1 fruit fly cellular context compared by ENCODE assay signal in genomic region chr3R:18719767-18720341, dm6.
TF ChIP-seq lines count a peak whose summit lies in the region.

No protein-coding gene starts in this region.

TF ChIP-seq in whole organism, embryonic, 481 proteins besides CTCF, POLR2A, EP300 and RAD21 (continued from another document and continues in another):
- TF ChIP-seq inv (GFP tag; IDR thresholded peaks at IDR 0.05; lab: Robert Waterston, UW; ENCODE audit: partially characterized antibody) (no peak), CG15601 (tag; optimal IDR thresholded peaks at IDR 0.05; lab: Kevin White, UChicago) (peak; percentile 82), CG12942 (GFP tag; optimal IDR thresholded peaks at IDR 0.05; lab: Kevin White, UChicago) (peak; percentile 60), CG18764 (GFP tag; optimal IDR thresholded peaks at IDR 0.05; lab: Kevin White, UChicago) (peak; percentile 57), CG10959 (GFP tag; IDR thresholded peaks at IDR 0.05; lab: Robert Waterston, UW) (no peak), disco-r (GFP tag; optimal IDR thresholded peaks at IDR 0.05; lab: Kevin White, UChicago) (peak; percentile 70), Dip3 (GFP tag; optimal IDR thresholded peaks at IDR 0.05; lab: Kevin White, UChicago) (peak; percentile 79), exex (tag; optimal IDR thresholded peaks at IDR 0.05; lab: Kevin White, UChicago) (peak; percentile 66), CG16815 (GFP tag; optimal IDR thresholded peaks at IDR 0.05; lab: Kevin White, UChicago) (peak; percentile 81), NK7.1 (GFP tag; optimal IDR thresholded peaks at IDR 0.05; lab: Kevin White, UChicago) (peak; percentile 65), tll (GFP tag; optimal IDR thresholded peaks at IDR 0.05; lab: Kevin White, UChicago) (no peak), pfk (GFP tag; optimal IDR thresholded peaks at IDR 0.05; lab: Kevin White, UChicago) (no peak), gsb (GFP tag; IDR thresholded peaks at IDR 0.05; lab: Robert Waterston, UW) (0 out of 2 replicates have a peak, but pooled peaks have one; percentile 50), mld (GFP tag; IDR thresholded peaks at IDR 0.05; lab: Robert Waterston, UW; ENCODE audit: partially characterized antibody) (no peak), lmd (GFP tag; IDR thresholded peaks at IDR 0.05; lab: Robert Waterston, UW) (peak; percentile 84), pita (GFP tag; optimal IDR thresholded peaks at IDR 0.05; lab: Kevin White, UChicago) (no peak), HLH3B (GFP tag; IDR thresholded peaks at IDR 0.05; lab: Robert Waterston, UW) (peak; percentile 88), dysf (GFP tag; IDR thresholded peaks at IDR 0.05; lab: Robert Waterston, UW) (peak; percentile 87), Sry-β (GFP tag; optimal IDR thresholded peaks at IDR 0.05; lab: Kevin White, UChicago) (no peak), sisA (GFP tag; IDR thresholded peaks at IDR 0.05; lab: Robert Waterston, UW) (peak; percentile 84), trh (GFP tag; optimal IDR thresholded peaks at IDR 0.05; lab: Kevin White, UChicago) (no peak), D (optimal IDR thresholded peaks at IDR 0.05; lab: Kevin White, UChicago) (no peak), D (GFP tag; optimal IDR thresholded peaks at IDR 0.05; lab: Kevin White, UChicago) (peak; percentile 81), H2.0 (GFP tag; IDR thresholded peaks at IDR 0.05; lab: Robert Waterston, UW) (peak; percentile 73), bbx (GFP tag; IDR thresholded peaks at IDR 0.05; lab: Robert Waterston, UW; ENCODE audit: partially characterized antibody) (no peak), CG14050 (GFP tag; IDR thresholded peaks at IDR 0.05; lab: Robert Waterston, UW) (peak; percentile 61), slou (GFP tag; optimal IDR thresholded peaks at IDR 0.05; lab: Kevin White, UChicago) (peak; percentile 83), ERR (GFP tag; optimal IDR thresholded peaks at IDR 0.05; lab: Kevin White, UChicago) (peak; percentile 74), CG11085 (GFP tag; IDR thresholded peaks at IDR 0.05; lab: Robert Waterston, UW) (peak; percentile 66), CHES-1-like (GFP tag; optimal IDR thresholded peaks at IDR 0.05; lab: Kevin White, UChicago) (peak; percentile 82), CG2120 (GFP tag; optimal IDR thresholded peaks at IDR 0.05; lab: Kevin White, UChicago) (peak; percentile 93), sug (tag; optimal IDR thresholded peaks at IDR 0.05; lab: Kevin White, UChicago) (peak; percentile 87), mam (GFP tag; optimal IDR thresholded peaks at IDR 0.05; lab: Kevin White, UChicago) (peak; percentile 88), run (tag; optimal IDR thresholded peaks at IDR 0.05; lab: Kevin White, UChicago) (peak; percentile 87), stwl (tag; optimal IDR thresholded peaks at IDR 0.05; lab: Kevin White, UChicago) (no peak), emc (GFP tag; optimal IDR thresholded peaks at IDR 0.05; lab: Kevin White, UChicago) (no peak), CG12071 (GFP tag; optimal IDR thresholded peaks at IDR 0.05; lab: Kevin White, UChicago) (peak; percentile 83), kah (GFP tag; optimal IDR thresholded peaks at IDR 0.05; lab: Kevin White, UChicago) (peak; percentile 62), pan (optimal IDR thresholded peaks at IDR 0.05; lab: Kevin White, UChicago) (no peak), pan (GFP tag; optimal IDR thresholded peaks at IDR 0.05 in 1 of 2, IDR thresholded peaks at IDR 0.05 in 1 of 2) (peak in 1 of 2 experiments; percentile 88), ab (GFP tag; optimal IDR thresholded peaks at IDR 0.05; lab: Kevin White, UChicago) (peak; percentile 8), Usf (GFP tag; optimal IDR thresholded peaks at IDR 0.05; lab: Kevin White, UChicago) (peak; percentile 29), CG43689 (GFP tag; IDR thresholded peaks at IDR 0.05; lab: Robert Waterston, UW) (peak; percentile 55), grn (GFP tag; optimal IDR thresholded peaks at IDR 0.05; lab: Kevin White, UChicago) (peak; percentile 44), aop (GFP tag; IDR thresholded peaks at IDR 0.05; lab: Robert Waterston, UW) (no peak), fru (optimal IDR thresholded peaks at IDR 0.05; lab: Kevin White, UChicago) (no peak), Hr78 (GFP tag; optimal IDR thresholded peaks at IDR 0.05; lab: Kevin White, UChicago) (no peak), dati (GFP tag; IDR thresholded peaks at IDR 0.05; lab: Robert Waterston, UW) (peak; percentile 63), Fer2 (tag; optimal IDR thresholded peaks at IDR 0.05; lab: Kevin White, UChicago) (peak; percentile 81), CG13123 (GFP tag; optimal IDR thresholded peaks at IDR 0.05; lab: Kevin White, UChicago) (peak; percentile 45), NC2β (GFP tag; optimal IDR thresholded peaks at IDR 0.05; lab: Kevin White, UChicago) (peak; percentile 68), CG3995 (GFP tag; optimal IDR thresholded peaks at IDR 0.05; lab: Kevin White, UChicago) (peak; percentile 9), NFAT (GFP tag; IDR thresholded peaks at IDR 0.05; lab: Robert Waterston, UW) (peak; percentile 64), Ptx1 (GFP tag; IDR thresholded peaks at IDR 0.05; lab: Robert Waterston, UW) (peak; percentile 84), dmrt11E (tag; optimal IDR thresholded peaks at IDR 0.05; lab: Kevin White, UChicago) (peak; percentile 52), lilli (GFP tag; optimal IDR thresholded peaks at IDR 0.05; lab: Kevin White, UChicago) (peak; percentile 88), Ada2b (GFP tag; IDR thresholded peaks at IDR 0.05; lab: Robert Waterston, UW) (peak; percentile 82; the same call in 1 of the 2 replicates), CG7271 (tag; optimal IDR thresholded peaks at IDR 0.05; lab: Kevin White, UChicago) (no peak), gfzf (GFP tag; optimal IDR thresholded peaks at IDR 0.05; lab: Kevin White, UChicago) (no peak), CG10267 (tag; optimal IDR thresholded peaks at IDR 0.05; lab: Kevin White, UChicago) (peak; percentile 76), NC2α (GFP tag; optimal IDR thresholded peaks at IDR 0.05; lab: Kevin White, UChicago) (peak; percentile 39), Lhr (GFP tag; optimal IDR thresholded peaks at IDR 0.05; lab: Kevin White, UChicago) (peak; percentile 27), rib (GFP tag; IDR thresholded peaks at IDR 0.05; lab: Robert Waterston, UW) (no peak; the same call in 1 of the 2 replicates), tin (GFP tag; optimal IDR thresholded peaks at IDR 0.05; lab: Kevin White, UChicago) (peak; percentile 78), CG4404 (GFP tag; IDR thresholded peaks at IDR 0.05; lab: Robert Waterston, UW) (peak; percentile 62), CG10274 (GFP tag; optimal IDR thresholded peaks at IDR 0.05; lab: Kevin White, UChicago) (peak; percentile 36), CG12299 (tag; optimal IDR thresholded peaks at IDR 0.05; lab: Kevin White, UChicago) (peak; percentile 82), cwo (GFP tag; optimal IDR thresholded peaks at IDR 0.05; lab: Kevin White, UChicago) (peak; percentile 89), klu (GFP tag; IDR thresholded peaks at IDR 0.05; lab: Robert Waterston, UW) (peak; percentile 63; the same call in 1 of the 2 replicates), Trl (optimal IDR thresholded peaks at IDR 0.05; lab: Kevin White, UChicago) (no peak), Trl (GFP tag; optimal IDR thresholded peaks at IDR 0.05; lab: Kevin White, UChicago) (peak; percentile 71), Opbp (GFP tag; IDR thresholded peaks at IDR 0.05; lab: Robert Waterston, UW; ENCODE audit: partially characterized antibody) (no peak), CG18476 (GFP tag; optimal IDR thresholded peaks at IDR 0.05; lab: Kevin White, UChicago) (peak; percentile 84), CG11456 (GFP tag; IDR thresholded peaks at IDR 0.05; lab: Robert Waterston, UW) (peak; percentile 85), Oaz (GFP tag; IDR thresholded peaks at IDR 0.05; lab: Robert Waterston, UW) (peak; percentile 85), CG30020 (tag; optimal IDR thresholded peaks at IDR 0.05; lab: Kevin White, UChicago) (no peak), CG31388 (GFP tag; optimal IDR thresholded peaks at IDR 0.05; lab: Kevin White, UChicago) (no peak), insv (GFP tag; optimal IDR thresholded peaks at IDR 0.05; lab: Kevin White, UChicago) (peak in 1 of 2 experiments; percentile 53), fd3F (GFP tag; optimal IDR thresholded peaks at IDR 0.05; lab: Kevin White, UChicago) (peak; percentile 78), yki (optimal IDR thresholded peaks at IDR 0.05; lab: Kevin White, UChicago) (no peak), CG12104 (GFP tag; optimal IDR thresholded peaks at IDR 0.05; lab: Kevin White, UChicago) (peak; percentile 70), CG3726 (GFP tag; IDR thresholded peaks at IDR 0.05; lab: Robert Waterston, UW) (0 out of 3 replicates have a peak, but pooled peaks have one; percentile 57), crol (GFP tag; IDR thresholded peaks at IDR 0.05; lab: Robert Waterston, UW) (no peak), org-1 (GFP tag; optimal IDR thresholded peaks at IDR 0.05; lab: Kevin White, UChicago) (peak; percentile 88), CG8388 (GFP tag; optimal IDR thresholded peaks at IDR 0.05; lab: Kevin White, UChicago) (peak; percentile 81), lab (GFP tag; optimal IDR thresholded peaks at IDR 0.05; lab: Kevin White, UChicago) (peak; percentile 96), vvl (GFP tag; IDR thresholded peaks at IDR 0.05; lab: Robert Waterston, UW) (peak; percentile 89), Ets97D (GFP tag; optimal IDR thresholded peaks at IDR 0.05; lab: Kevin White, UChicago) (peak; percentile 37), H15 (GFP tag; IDR thresholded peaks at IDR 0.05; lab: Robert Waterston, UW) (peak; percentile 71), E2f2 (GFP tag; IDR thresholded peaks at IDR 0.05; lab: Robert Waterston, UW) (peak; percentile 63), CG1792 (GFP tag; optimal IDR thresholded peaks at IDR 0.05; lab: Kevin White, UChicago) (peak; percentile 82), CG32772 (GFP tag; IDR thresholded peaks at IDR 0.05; lab: Robert Waterston, UW) (peak; percentile 76), Med (GFP tag; lab: Kevin White, UChicago) (peak; percentile 97), ato (GFP tag; IDR thresholded peaks at IDR 0.05; lab: Robert Waterston, UW; ENCODE audit: partially characterized antibody) (no peak), Atf-2 (GFP tag; optimal IDR thresholded peaks at IDR 0.05; lab: Kevin White, UChicago) (peak; percentile 67), otp (GFP tag; IDR thresholded peaks at IDR 0.05; lab: Robert Waterston, UW) (peak; percentile 63; the same call in 1 of the 3 replicates), CG33213 (GFP tag; optimal IDR thresholded peaks at IDR 0.05; lab: Kevin White, UChicago) (peak; percentile 65), Vsx1 (GFP tag; optimal IDR thresholded peaks at IDR 0.05; lab: Kevin White, UChicago) (peak; percentile 46), CG10147 (GFP tag; optimal IDR thresholded peaks at IDR 0.05; lab: Kevin White, UChicago) (peak; percentile 91), CG15011 (GFP tag; optimal IDR thresholded peaks at IDR 0.05; lab: Kevin White, UChicago) (peak; percentile 73), nerfin-2 (GFP tag; IDR thresholded peaks at IDR 0.05; lab: Robert Waterston, UW; ENCODE audit: partially characterized antibody) (no peak), CG34224 (GFP tag; IDR thresholded peaks at IDR 0.05; lab: Robert Waterston, UW; ENCODE audit: partially characterized antibody) (no peak), CG15696 (tag; optimal IDR thresholded peaks at IDR 0.05; lab: Kevin White, UChicago) (peak; percentile 59), Blimp-1 (GFP tag; optimal IDR thresholded peaks at IDR 0.05; lab: Kevin White, UChicago) (peak; percentile 84), CG12659 (GFP tag; optimal IDR thresholded peaks at IDR 0.05; lab: Kevin White, UChicago) (peak; percentile 85), bigmax (GFP tag; optimal IDR thresholded peaks at IDR 0.05; lab: Kevin White, UChicago) (no peak), cad (GFP tag; optimal IDR thresholded peaks at IDR 0.05; lab: Kevin White, UChicago) (no peak), CG9437 (GFP tag; optimal IDR thresholded peaks at IDR 0.05; lab: Kevin White, UChicago) (peak; percentile 70), dpn (GFP tag; optimal IDR thresholded peaks at IDR 0.05; lab: Kevin White, UChicago) (peak; percentile 83 to 86), Myb (GFP tag; optimal IDR thresholded peaks at IDR 0.05; lab: Kevin White, UChicago) (peak; percentile 59), CG10654 (GFP tag; optimal IDR thresholded peaks at IDR 0.05; lab: Kevin White, UChicago) (peak; percentile 70), Oli (tag; optimal IDR thresholded peaks at IDR 0.05; lab: Kevin White, UChicago) (peak; percentile 82), Awh (GFP tag; IDR thresholded peaks at IDR 0.05; lab: Robert Waterston, UW) (peak; percentile 72), tio (GFP tag; optimal IDR thresholded peaks at IDR 0.05; lab: Kevin White, UChicago) (peak; percentile 66), CG7839 (tag; optimal IDR thresholded peaks at IDR 0.05; lab: Kevin White, UChicago) (peak; percentile 91), Xrp1 (GFP tag; IDR thresholded peaks at IDR 0.05; lab: Robert Waterston, UW) (peak; percentile 90), CG9797 (GFP tag; optimal IDR thresholded peaks at IDR 0.05; lab: Kevin White, UChicago) (no peak), CG15479 (GFP tag; optimal IDR thresholded peaks at IDR 0.05; lab: Kevin White, UChicago) (no peak), CG42726 (GFP tag; IDR thresholded peaks at IDR 0.05; lab: Robert Waterston, UW; ENCODE audit: partially characterized antibody) (no peak), CG2875 (GFP tag; optimal IDR thresholded peaks at IDR 0.05; lab: Kevin White, UChicago) (peak; percentile 71), Gsc (GFP tag; IDR thresholded peaks at IDR 0.05; lab: Robert Waterston, UW) (peak; percentile 41; the same call in 1 of the 2 replicates), pum (GFP tag; optimal IDR thresholded peaks at IDR 0.05; lab: Kevin White, UChicago) (peak; percentile 73), Pdp1 (GFP tag; optimal IDR thresholded peaks at IDR 0.05; lab: Kevin White, UChicago) (peak in 1 of 2 experiments; percentile 83), gro (GFP tag; optimal IDR thresholded peaks at IDR 0.05; lab: Kevin White, UChicago) (peak; percentile 89), TFAM (GFP tag; optimal IDR thresholded peaks at IDR 0.05; lab: Kevin White, UChicago) (peak; percentile 26), Bdp1 (GFP tag; optimal IDR thresholded peaks at IDR 0.05; lab: Kevin White, UChicago) (peak; percentile 65), CG6689 (GFP tag; IDR thresholded peaks at IDR 0.05; lab: Robert Waterston, UW) (peak; percentile 88), CG3281 (GFP tag; optimal IDR thresholded peaks at IDR 0.05; lab: Kevin White, UChicago) (peak; percentile 90), CG30431 (GFP tag; optimal IDR thresholded peaks at IDR 0.05; lab: Kevin White, UChicago) (peak; percentile 55), al (GFP tag; IDR thresholded peaks at IDR 0.05; lab: Robert Waterston, UW) (peak; percentile 65; the same call in 1 of the 2 replicates), esg (GFP tag; conservative IDR thresholded peaks at IDR 0.05; lab: Robert Waterston, UW) (peak; percentile 76)
